Worm (Caenorhabditis elegans): ENCODE measurements around the gene unc-58.

The unc-58 gene

DNA sequence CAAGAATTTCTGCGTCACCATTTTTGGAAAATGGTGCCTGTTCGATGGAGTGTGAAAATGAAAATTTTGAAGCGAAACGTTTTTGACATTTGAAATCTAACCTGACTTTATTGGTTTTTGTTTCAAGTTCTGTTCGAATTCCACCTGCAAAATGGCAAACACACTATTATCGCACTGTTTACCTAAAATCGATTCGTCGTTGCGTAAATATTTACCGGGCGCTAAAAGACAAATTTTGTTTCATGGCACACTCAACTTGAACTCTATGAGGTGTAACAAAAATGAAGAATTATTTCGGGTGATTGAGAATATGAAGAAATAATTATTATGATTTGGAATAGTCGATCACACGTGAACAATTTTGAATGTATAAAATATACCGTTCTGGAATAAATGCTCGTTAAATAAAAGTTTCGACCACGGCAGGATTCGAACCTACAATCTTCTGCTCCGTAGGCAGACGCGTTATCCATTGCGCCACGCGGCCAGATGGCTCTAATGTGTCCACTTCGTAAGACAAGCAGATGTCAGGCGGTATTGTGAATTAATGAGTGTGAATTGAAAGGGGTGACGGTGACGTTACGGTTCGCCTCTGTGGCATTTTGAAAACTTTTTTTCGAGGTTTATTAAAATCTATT is 15.4 kb upstream of the unc-58 start (continued):
- TF ChIP-seq snpc-1.2 (GFP tag; IDR thresholded peaks at IDR 0.05) (peak; percentile 92), madf-9 (GFP tag; conservative IDR thresholded peaks at IDR 0.05) (0 out of 2 replicates have a peak, but pooled peaks have one; percentile 6), hmg-1.1 (GFP tag; IDR thresholded peaks at IDR 0.05) (no peak), nhr-102 (tag; optimal IDR thresholded peaks at IDR 0.05) (peak; percentile 41)

DNA sequence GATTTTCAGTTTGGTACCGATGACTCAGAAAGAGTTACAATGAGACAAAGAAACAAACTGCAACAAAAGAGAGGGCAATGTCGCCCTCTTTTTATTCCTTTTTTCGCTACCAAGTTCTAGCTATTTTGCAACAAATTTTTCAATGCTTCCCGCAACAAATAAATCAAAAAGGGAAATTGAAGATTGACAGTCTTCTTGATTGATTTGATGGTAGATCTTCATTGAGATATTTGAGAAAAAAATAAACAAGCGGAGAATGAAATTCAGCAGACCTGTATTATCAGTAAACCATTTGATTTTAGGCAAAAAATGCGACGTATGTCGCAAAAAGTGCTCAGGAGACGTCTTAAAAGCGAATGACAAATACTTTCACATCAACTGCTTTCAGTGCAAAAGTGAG is 14.3 kb upstream of the unc-58 start:
- no peak for TF ChIP-seq unc-39 (tag; optimal IDR thresholded peaks at IDR 0.05)
- TF ChIP-seq unc-62 (GFP tag; optimal IDR thresholded peaks at IDR 0.05 in 1 of 2) = peak in 1 of 2 experiments; percentile 98
- no peak for TF ChIP-seq unc-62 (tag; optimal IDR thresholded peaks at IDR 0.05)
- no peak for TF ChIP-seq lin-38 (GFP tag; IDR thresholded peaks at IDR 0.05)
- no peak for TF ChIP-seq nhr-111 (GFP tag; optimal IDR thresholded peaks at IDR 0.05)

DNA sequence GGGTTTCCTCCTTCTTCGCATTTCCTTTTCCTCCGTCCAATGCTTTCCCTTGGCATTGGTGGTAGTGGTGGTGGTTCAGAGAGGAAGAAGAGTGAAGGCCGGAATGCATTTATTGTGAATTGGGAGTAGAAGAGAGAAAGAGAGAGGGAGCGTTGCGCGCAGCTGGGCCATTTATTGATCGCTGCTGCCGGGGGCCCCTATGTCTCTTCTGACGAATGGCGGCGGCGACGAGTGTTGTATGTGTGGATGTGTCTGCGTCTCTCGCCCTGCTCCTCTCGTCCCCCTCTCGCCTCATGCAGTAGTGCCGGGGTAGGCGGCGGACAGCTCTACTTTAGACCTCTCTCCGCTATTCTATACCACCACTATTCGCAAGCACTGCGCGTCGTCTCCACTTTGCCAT is 13.6 kb upstream of the unc-58 start, which contains the start of gene unc-115:
unc-115 (plus strand) TSS at position 301 of the 400 bp plus-strand sequence.
- TF ChIP-seq madf-9 (GFP tag; conservative IDR thresholded peaks at IDR 0.05) (peak; percentile 75), F37D6.2 (tag; optimal IDR thresholded peaks at IDR 0.05) (peak; percentile 86), zag-1 (tag; optimal IDR thresholded peaks at IDR 0.05) (no peak), ceh-44 (GFP tag; IDR thresholded peaks at IDR 0.05) (no peak), daf-12 (tag; optimal IDR thresholded peaks at IDR 0.05) (no peak), aha-1 (tag) (peak; percentile 96), ceh-20 (GFP tag; IDR thresholded peaks at IDR 0.05) (peak; percentile 76), hif-1 (tag; optimal IDR thresholded peaks at IDR 0.05) (peak in 1 of 2 experiments; percentile 69), daf-8 (GFP tag; IDR thresholded peaks at IDR 0.05) (0 out of 2 replicates have a peak, but pooled peaks have one; percentile 59), T26A8.4 (GFP tag; IDR thresholded peaks at IDR 0.05) (peak; percentile 65), vab-7 (GFP tag; IDR thresholded peaks at IDR 0.05) (0 out of 2 replicates have a peak, but pooled peaks have one; percentile 26), nhr-11 (tag; optimal IDR thresholded peaks at IDR 0.05) (peak; percentile 43), madf-5 (GFP tag; IDR thresholded peaks at IDR 0.05) (0 out of 4 replicates have a peak, but pooled peaks of 1 of the 2 experiments have one; percentile 43), lin-39 (tag; optimal IDR thresholded peaks at IDR 0.05) (peak; percentile 67), rbr-2 (tag; optimal IDR thresholded peaks at IDR 0.05) (peak; percentile 91), Y105C5A.15 (GFP tag; IDR thresholded peaks at IDR 0.05) (no peak), lim-7 (GFP tag; IDR thresholded peaks at IDR 0.05) (no peak), gei-8 (GFP tag; optimal IDR thresholded peaks at IDR 0.05) (peak; percentile 27), duxl-1 (tag; optimal IDR thresholded peaks at IDR 0.05; ENCODE audit: poor library complexity) (no peak), lsy-2 (tag; optimal IDR thresholded peaks at IDR 0.05) (peak; percentile 60 to 63), dmd-8 (GFP tag; IDR thresholded peaks at IDR 0.05) (peak; percentile 77; the same call in 1 of the 2 replicates), zfp-3 (GFP tag; conservative IDR thresholded peaks at IDR 0.05) (0 out of 2 replicates have a peak, but pooled peaks have one; percentile 9), pha-4 (GFP tag; IDR thresholded peaks at IDR 0.05) (peak; percentile 78), pha-4 (tag; optimal IDR thresholded peaks at IDR 0.05) (no peak), tra-1 (GFP tag; IDR thresholded peaks at IDR 0.05) (peak; percentile 28; the same call in 1 of the 2 replicates), php-3 (GFP tag; IDR thresholded peaks at IDR 0.05) (peak; percentile 31; the same call in 1 of the 2 replicates), dpl-1 (GFP tag; optimal IDR thresholded peaks at IDR 0.05) (peak; percentile 20), nhr-6 (tag; optimal IDR thresholded peaks at IDR 0.05) (peak; percentile 63), hmg-1.1 (GFP tag; IDR thresholded peaks at IDR 0.05) (peak; percentile 94), spr-1 (tag; optimal IDR thresholded peaks at IDR 0.05) (peak; percentile 52), egl-43 (GFP tag; IDR thresholded peaks at IDR 0.05) (peak; percentile 93), mxl-3 (GFP tag; optimal IDR thresholded peaks at IDR 0.05) (peak; percentile 85), nhr-25 (tag; optimal IDR thresholded peaks at IDR 0.05; ENCODE audit: borderline replicate concordance, insufficient read depth) (peak; percentile 44), lin-13 (GFP tag; optimal IDR thresholded peaks at IDR 0.05) (peak; percentile 72), mdl-1 (tag; optimal IDR thresholded peaks at IDR 0.05) (peak; percentile 64 to 75), daf-16 (GFP tag; optimal IDR thresholded peaks at IDR 0.05) (peak in 1 of 2 experiments; percentile 20), daf-16 (tag; optimal IDR thresholded peaks at IDR 0.05) (peak; percentile 35), hlh-11 (tag; optimal IDR thresholded peaks at IDR 0.05) (peak; percentile 92), nhr-48 (tag; optimal IDR thresholded peaks at IDR 0.05) (peak; percentile 57)

Measured in whole organism, L4 larva.